Worm (Caenorhabditis elegans) whole organism, young adult: ENCODE results near the gene srt-39.

ENCODE experiments used
- F10E7.11 ChIP-seq: sonication (generic microtip); optimal IDR thresholded peaks from 2 replicates; lab custom pipeline; 2017; ENCODE audit warnings: mild to moderate bottlenecking, missing genetic modification characterization, moderate library complexity, missing compliant biosample characterization
- F23B12.7 ChIP-seq: sonication (generic microtip); optimal IDR thresholded peaks from 2 replicates; lab custom pipeline; 2017; ENCODE audit warnings: missing genetic modification characterization, mild to moderate bottlenecking, missing compliant biosample characterization, antibody characterized with exemption, moderate library complexity; ENCODE audit not compliant: insufficient read depth
- F57A8.1 ChIP-seq: fragments of 200-800 bp; sonication (Bioruptor generic); optimal IDR thresholded peaks from 2 replicates; lab custom pipeline; 2018; ENCODE audit warnings: mild to moderate bottlenecking, missing genetic modification characterization, moderate library complexity, missing compliant biosample characterization
- attf-5 ChIP-seq: fragments of 200-800 bp; sonication (Bioruptor generic); optimal IDR thresholded peaks from 2 replicates; lab custom pipeline; 2018; ENCODE audit warnings: mild to moderate bottlenecking, missing genetic modification characterization, missing compliant biosample characterization
- bed-1 ChIP-seq: fragments of 200-800 bp; sonication (Bioruptor generic); IDR thresholded peaks from 2 replicates; pipeline ENCODE4 v1.3.6; 2022; ENCODE audit warnings: missing genetic modification reagents, missing genetic modification characterization, missing compliant biosample characterization
- egl-18 ChIP-seq: fragments of 200-800 bp; sonication (Bioruptor generic); IDR thresholded peaks from 2 replicates; pipeline ENCODE4 v1.3.6; 2022; ENCODE audit warnings: missing genetic modification reagents, missing genetic modification characterization, missing compliant biosample characterization
- fkh-3 ChIP-seq: sonication (generic microtip); optimal IDR thresholded peaks from 2 replicates; lab custom pipeline; 2016; ENCODE audit warnings: mild to moderate bottlenecking, missing genetic modification characterization, missing compliant biosample characterization
- lir-1 ChIP-seq: fragments of 200-800 bp; sonication (Bioruptor generic); conservative IDR thresholded peaks from 2 replicates; pipeline ENCODE4 v1.3.6; 2022; ENCODE audit warnings: missing genetic modification reagents, missing genetic modification characterization, missing compliant biosample characterization
- madf-3 ChIP-seq: fragments of 200-800 bp; sonication (Bioruptor generic); IDR thresholded peaks from 2 replicates; pipeline ENCODE4 v1.3.6; 2022; ENCODE audit warnings: missing genetic modification reagents, missing genetic modification characterization, missing compliant biosample characterization
- nhr-80 ChIP-seq: sonication (generic microtip); optimal IDR thresholded peaks from 2 replicates; lab custom pipeline; 2016; ENCODE audit warnings: missing genetic modification characterization, missing compliant biosample characterization
- nhr-90 ChIP-seq: sonication (generic microtip); optimal IDR thresholded peaks from 2 replicates; lab custom pipeline; 2016; ENCODE audit warnings: missing genotype, mild to moderate bottlenecking, missing genetic modification characterization, missing compliant biosample characterization
- unc-130 ChIP-seq: sonication (generic microtip); optimal IDR thresholded peaks from 2 replicates; lab custom pipeline; 2016; ENCODE audit warnings: missing genetic modification reagents, missing genetic modification characterization, missing compliant biosample characterization

DNA sequence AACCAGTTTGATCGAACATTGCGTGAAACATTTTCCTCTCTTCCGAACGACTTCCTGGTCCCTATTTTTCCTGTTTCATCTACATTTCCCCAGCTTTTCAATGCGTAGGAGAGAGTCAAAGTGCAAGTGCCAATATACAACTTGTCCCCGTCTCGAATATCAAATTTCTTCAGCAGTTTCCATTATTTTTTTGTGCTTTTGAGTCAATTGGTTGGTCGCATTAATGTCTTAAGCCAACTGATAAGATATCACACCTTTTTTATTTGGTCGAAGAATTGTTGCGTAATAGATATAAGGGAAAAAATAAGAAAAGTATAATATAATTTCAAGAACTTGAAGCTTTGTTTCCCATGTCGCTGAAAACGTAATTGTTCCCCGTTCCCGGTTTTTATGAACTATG, 47.7 kb downstream of the srt-39 start:
- no peak for TF ChIP-seq F23B12.7
- no peak for TF ChIP-seq F57A8.1 (GFP tag; lab: Kevin White, UChicago)
- no peak for TF ChIP-seq unc-130 (GFP tag; lab: Kevin White, UChicago)
- no peak for TF ChIP-seq attf-5
- no peak for TF ChIP-seq egl-18 (GFP tag; lab: Robert Waterston, UW)
- TF ChIP-seq madf-3 (GFP tag; lab: Robert Waterston, UW): no peak
- no peak for TF ChIP-seq lir-1
- TF ChIP-seq nhr-80 (tag; lab: Kevin White, UChicago): peak; percentile 65
- TF ChIP-seq fkh-3 (tag; lab: Kevin White, UChicago): no peak
- TF ChIP-seq bed-1 (GFP tag; lab: Robert Waterston, UW): no peak
- TF ChIP-seq nhr-90 (tag; lab: Kevin White, UChicago): no peak
- TF ChIP-seq F10E7.11 (tag; lab: Kevin White, UChicago): no peak
